Worm (Caenorhabditis elegans) whole organism, late embryonic: ENCODE results near the gene arp-6.

Experiments
- C08G9.2 ChIP-seq: sonication (generic microtip); optimal IDR thresholded peaks from 2 replicates; lab custom pipeline; 2016; ENCODE audit warnings: mild to moderate bottlenecking, missing genetic modification characterization, moderate library complexity, missing compliant biosample characterization
- C38D4.7 ChIP-seq: fragments of 200-800 bp; sonication (Bioruptor generic); optimal IDR thresholded peaks from 2 replicates; lab custom pipeline; 2018; ENCODE audit warnings: mild to moderate bottlenecking, missing genetic modification characterization, moderate library complexity, missing compliant biosample characterization
- T23F11.4 ChIP-seq: fragments of 200-800 bp; sonication (Bioruptor generic); optimal IDR thresholded peaks from 2 replicates; lab custom pipeline; 2018; ENCODE audit warnings: mild to moderate bottlenecking, missing genetic modification characterization, missing compliant biosample characterization
- Y22D7AL.16 ChIP-seq: sonication (generic microtip); optimal IDR thresholded peaks from 2 replicates; lab custom pipeline; 2016; ENCODE audit warnings: missing genetic modification characterization, missing compliant biosample characterization
- ahr-1 ChIP-seq: sonication (generic microtip); optimal IDR thresholded peaks from 2 replicates; lab custom pipeline; 2016; ENCODE audit warnings: missing genetic modification characterization, missing compliant biosample characterization
- ceh-14 ChIP-seq: sonication (generic microtip); optimal IDR thresholded peaks from 2 replicates; lab custom pipeline; 2016; ENCODE audit warnings: missing genotype, missing genetic modification characterization, missing compliant biosample characterization
- ceh-2 ChIP-seq: sonication (generic microtip); optimal IDR thresholded peaks from 2 replicates; lab custom pipeline; 2016; ENCODE audit warnings: missing genotype, missing genetic modification characterization, missing compliant biosample characterization
- ceh-22 ChIP-seq: sonication (generic microtip); optimal IDR thresholded peaks from 2 replicates; lab custom pipeline; 2017; ENCODE audit warnings: missing biosample characterization, missing genetic modification characterization
- ceh-24 ChIP-seq: sonication (generic microtip); optimal IDR thresholded peaks from 2 replicates; lab custom pipeline; 2016; ENCODE audit warnings: mild to moderate bottlenecking, missing genetic modification characterization, missing compliant biosample characterization
- ceh-45 ChIP-seq: fragments of 200-800 bp; sonication (Bioruptor generic); IDR thresholded peaks from 2 replicates; pipeline ENCODE4 v1.3.6; 2022; ENCODE audit warnings: missing genetic modification reagents, missing genetic modification characterization, missing compliant biosample characterization
- ceh-48 ChIP-seq: sonication (generic microtip); optimal IDR thresholded peaks from 2 replicates; lab custom pipeline; 2016; ENCODE audit warnings: missing genetic modification characterization, inconsistent platforms, missing compliant biosample characterization
- ceh-9 ChIP-seq: sonication (generic microtip); optimal IDR thresholded peaks from 2 replicates; lab custom pipeline; 2016; ENCODE audit warnings: mild to moderate bottlenecking, missing genetic modification characterization, inconsistent platforms, missing compliant biosample characterization
- dmd-4 ChIP-seq: sonication (generic microtip); optimal IDR thresholded peaks from 2 replicates; lab custom pipeline; 2016; ENCODE audit warnings: borderline replicate concordance, missing genetic modification characterization, missing compliant biosample characterization
- dve-1 ChIP-seq: sonication (generic microtip); optimal IDR thresholded peaks from 2 replicates; lab custom pipeline; 2017; ENCODE audit warnings: antibody characterized with exemption, mild to moderate bottlenecking, missing genetic modification characterization, missing compliant biosample characterization
- elt-4 ChIP-seq: sonication (generic microtip); optimal IDR thresholded peaks from 2 replicates; lab custom pipeline; 2016; ENCODE audit warnings: missing genetic modification characterization, missing compliant biosample characterization
- eyg-1 ChIP-seq: sonication (generic microtip); optimal IDR thresholded peaks from 2 replicates; lab custom pipeline; 2016; ENCODE audit warnings: missing genotype, missing genetic modification characterization, missing compliant biosample characterization
- fkh-10 ChIP-seq: fragments of 150-350 bp; optimal IDR thresholded peaks from 2 replicates; lab custom pipeline; 2014; ENCODE audit warnings: missing biosample characterization, missing genetic modification reagents, missing genetic modification characterization
- gmeb-2 ChIP-seq: sonication (generic microtip); optimal IDR thresholded peaks from 2 replicates; lab custom pipeline; 2016; ENCODE audit warnings: missing genetic modification characterization, inconsistent platforms, missing compliant biosample characterization
- hlh-13 ChIP-seq: fragments of 200-800 bp; sonication (Bioruptor generic); optimal IDR thresholded peaks from 2 replicates; lab custom pipeline; 2018; ENCODE audit warnings: mild to moderate bottlenecking, missing genetic modification characterization, missing compliant biosample characterization
- hlh-8 ChIP-seq: sonication (generic microtip); optimal IDR thresholded peaks from 2 replicates; lab custom pipeline; 2016; ENCODE audit warnings: missing genotype, missing genetic modification characterization, missing compliant biosample characterization
- lim-6 ChIP-seq: sonication (generic microtip); optimal IDR thresholded peaks from 2 replicates; lab custom pipeline; 2016; ENCODE audit warnings: missing genetic modification characterization, missing compliant biosample characterization
- lin-11 ChIP-seq: fragments of 200-800 bp; sonication (Bioruptor generic); optimal IDR thresholded peaks from 2 replicates; lab custom pipeline; 2018; ENCODE audit warnings: mild to moderate bottlenecking, missing genetic modification characterization, missing compliant biosample characterization
- mec-3 ChIP-seq: sonication (generic microtip); optimal IDR thresholded peaks from 2 replicates; lab custom pipeline; 2016; ENCODE audit warnings: borderline replicate concordance, missing genetic modification characterization, missing compliant biosample characterization
- nfya-1 ChIP-seq: sonication (generic microtip); optimal IDR thresholded peaks from 2 replicates; lab custom pipeline; 2017; ENCODE audit warnings: missing genetic modification characterization, mild to moderate bottlenecking, missing compliant biosample characterization, antibody characterized with exemption, moderate library complexity
- nhr-11 ChIP-seq: fragments of 150-350 bp; optimal IDR thresholded peaks from 2 replicates; lab custom pipeline; 2014; ENCODE audit warnings: missing biosample characterization, missing genetic modification characterization
- odd-2 ChIP-seq: sonication (generic microtip); optimal IDR thresholded peaks from 2 replicates; lab custom pipeline; 2017; ENCODE audit warnings: antibody characterized with exemption, mild to moderate bottlenecking, missing genetic modification characterization, missing compliant biosample characterization
- pat-9 ChIP-seq: fragments of 200-800 bp; sonication (Bioruptor generic); optimal IDR thresholded peaks from 2 replicates; lab custom pipeline; 2018; ENCODE audit warnings: mild to moderate bottlenecking, missing genetic modification characterization, moderate library complexity, missing compliant biosample characterization
- pax-1 ChIP-seq: fragments of 150-350 bp; optimal IDR thresholded peaks from 2 replicates; lab custom pipeline; 2014; ENCODE audit warnings: missing biosample characterization, missing genetic modification characterization
- ref-2 ChIP-seq: sonication (generic microtip); optimal IDR thresholded peaks from 2 replicates; lab custom pipeline; 2016; ENCODE audit warnings: missing genetic modification characterization, missing compliant biosample characterization
- sdc-2 ChIP-seq: sonication (generic microtip); optimal IDR thresholded peaks from 2 replicates; lab custom pipeline; 2016; ENCODE audit warnings: missing genotype, missing genetic modification characterization, missing compliant biosample characterization
- syd-9 ChIP-seq: sonication (generic microtip); optimal IDR thresholded peaks from 2 replicates; lab custom pipeline; 2016; ENCODE audit warnings: mild to moderate bottlenecking, missing genetic modification characterization, moderate library complexity, missing compliant biosample characterization
- ttx-3 ChIP-seq: sonication (generic microtip); optimal IDR thresholded peaks from 2 replicates; lab custom pipeline; 2016; ENCODE audit warnings: missing genetic modification reagents, missing genetic modification characterization, missing compliant biosample characterization
- unc-86 ChIP-seq: sonication (generic microtip); optimal IDR thresholded peaks from 2 replicates; lab custom pipeline; 2016; ENCODE audit warnings: missing genetic modification characterization, missing compliant biosample characterization
- ztf-16 ChIP-seq: sonication (generic microtip); optimal IDR thresholded peaks from 2 replicates; lab custom pipeline; 2017; ENCODE audit warnings: missing genetic modification characterization, missing compliant biosample characterization

arp-6 gene

ce11 chrII:8052172-8052571 lies 15.0 kb upstream of the arp-6 start:
- TF ChIP-seq mec-3 (tag; lab: Kevin White, UChicago): no peak
- no peak for TF ChIP-seq ceh-14 (tag; lab: Kevin White, UChicago)
- no peak for TF ChIP-seq elt-4 (tag; lab: Kevin White, UChicago)

- TF ChIP-seq lim-6 (tag; lab: Kevin White, UChicago) (no peak), nfya-1 (tag; lab: Kevin White, UChicago) (no peak), pat-9 (tag; lab: Kevin White, UChicago) (no peak), lin-11 (tag; lab: Kevin White, UChicago) (no peak), ref-2 (tag; lab: Kevin White, UChicago) (no peak), C38D4.7 (no peak), sdc-2 (tag; lab: Kevin White, UChicago) (no peak), ceh-48 (tag; lab: Kevin White, UChicago) (no peak), elt-4 (tag; lab: Kevin White, UChicago) (no peak), ceh-22 (no peak), ztf-16 (no peak), odd-2 (tag; lab: Kevin White, UChicago) (no peak), Y22D7AL.16 (tag; lab: Kevin White, UChicago) (no peak)
Observed at ce11 chrII:8051330-8051729, 14.2 kb upstream of the arp-6 start.

ce11 chrII:8050477-8050876 lies 13.3 kb upstream of the arp-6 start, which contains the start of gene mtre-1:
Gene mtre-1 (minus strand): TSS chrII:8050577.
- no peak for TF ChIP-seq hlh-8 (tag; lab: Kevin White, UChicago)
- no peak for TF ChIP-seq sdc-2 (tag; lab: Kevin White, UChicago)
- TF ChIP-seq hlh-13 (GFP tag; lab: Kevin White, UChicago): no peak
- no peak for TF ChIP-seq dmd-4
- TF ChIP-seq T23F11.4 (GFP tag; lab: Kevin White, UChicago): no peak
- TF ChIP-seq syd-9 (tag; lab: Kevin White, UChicago): no peak
- TF ChIP-seq ceh-2: no peak
- no peak for TF ChIP-seq unc-86 (tag; lab: Kevin White, UChicago)
- no peak for TF ChIP-seq eyg-1 (tag; lab: Kevin White, UChicago)
- no peak for TF ChIP-seq dve-1 (tag; lab: Kevin White, UChicago)
- TF ChIP-seq pat-9 (tag; lab: Kevin White, UChicago): no peak
- TF ChIP-seq, all 69 proteins: peak for 0

DNA sequence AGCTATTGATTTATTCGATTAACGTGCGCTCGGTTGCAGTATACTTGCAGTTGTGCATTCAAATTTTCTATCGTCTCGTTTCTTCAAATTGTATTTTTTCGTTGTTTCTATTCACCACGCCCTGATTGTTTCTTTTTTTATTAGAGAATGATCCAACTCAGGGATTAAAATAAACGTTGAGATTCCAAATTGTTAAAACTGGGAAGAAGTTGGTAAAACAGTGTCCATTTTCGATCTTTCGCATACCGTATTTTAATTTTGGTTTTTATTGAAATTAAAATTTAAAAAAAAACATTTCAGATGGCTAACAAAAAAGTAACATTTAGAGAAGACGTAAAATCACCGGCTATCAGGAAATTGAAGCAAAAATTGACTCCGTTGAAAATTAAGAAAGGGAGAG lies 10.1 kb upstream of the arp-6 start, which contains the start of gene apn-1:
apn-1 (plus strand) TSS at position 301 of the 400 bp plus-strand sequence.
- TF ChIP-seq gmeb-2 (tag; lab: Kevin White, UChicago) (no peak), ceh-45 (GFP tag; lab: Robert Waterston, UW) (no peak)

ce11 chrII:8042289-8042688 lies 5.1 kb upstream of the arp-6 start, which contains the start of gene T05H10.1:
Gene T05H10.1 (plus strand): TSS chrII:8042589.
- no peak for TF ChIP-seq C08G9.2 (tag; lab: Kevin White, UChicago)
- no peak for TF ChIP-seq ttx-3 (tag; lab: Kevin White, UChicago)
- no peak for TF ChIP-seq ztf-16
- no peak for TF ChIP-seq pax-1
- no peak for TF ChIP-seq ceh-24
- no peak for TF ChIP-seq gmeb-2 (tag; lab: Kevin White, UChicago)
- TF ChIP-seq ceh-9 (tag; lab: Kevin White, UChicago): no peak
- TF ChIP-seq ceh-14 (tag; lab: Kevin White, UChicago): no peak
- TF ChIP-seq ceh-22: no peak
- no peak for TF ChIP-seq hlh-13 (GFP tag; lab: Kevin White, UChicago)
- no peak for TF ChIP-seq hlh-8 (tag; lab: Kevin White, UChicago)
- no peak for TF ChIP-seq fkh-10 (GFP tag; lab: Kevin White, UChicago)
- TF ChIP-seq mec-3 (tag; lab: Kevin White, UChicago): no peak
- no peak for TF ChIP-seq nhr-11
- TF ChIP-seq ahr-1 (tag; lab: Kevin White, UChicago): no peak
- no peak for TF ChIP-seq sdc-2 (tag; lab: Kevin White, UChicago)
- no peak for TF ChIP-seq ref-2 (tag; lab: Kevin White, UChicago)
